Fruit fly (Drosophila melanogaster) whole organism, embryonic: ENCODE results near the gene CG5850.

Experiments
- BEAF-32 ChIP-seq: fragments of 200-800 bp; sonication (Bioruptor generic); optimal IDR thresholded peaks from 3 replicates; lab custom pipeline; 2017; ENCODE audit warnings: missing biosample characterization, missing genetic modification characterization, mild to moderate bottlenecking, moderate library complexity, missing genetic modification reagents
- C15 ChIP-seq: fragments of 200-800 bp; sonication (Bioruptor generic); IDR thresholded peaks from 3 replicates; pipeline ENCODE4 v1.3.6; 2022; ENCODE audit warnings: missing biosample characterization, missing genetic modification characterization
- CG10267 ChIP-seq: fragments of 200-800 bp; sonication (Bioruptor generic); optimal IDR thresholded peaks from 2 replicates; lab custom pipeline; 2018; ENCODE audit warnings: missing biosample characterization, mild to moderate bottlenecking, missing genetic modification characterization, moderate library complexity
- CG10321 ChIP-seq: fragments of 200-800 bp; sonication (Bioruptor generic); IDR thresholded peaks from 2 replicates; pipeline ENCODE4 v1.3.6; 2022; ENCODE audit warnings: missing biosample characterization, missing genetic modification characterization
- CG10462 ChIP-seq: fragments of 200-800 bp; sonication (Bioruptor generic); optimal IDR thresholded peaks from 2 replicates; lab custom pipeline; 2016; ENCODE audit warnings: missing biosample characterization, missing genetic modification characterization
- CG10543 ChIP-seq: fragments of 200-800 bp; sonication (Bioruptor generic); optimal IDR thresholded peaks from 3 replicates; lab custom pipeline; 2017; ENCODE audit warnings: missing biosample characterization, mild to moderate bottlenecking, missing genetic modification characterization, moderate library complexity
- CG10959 ChIP-seq: fragments of 200-800 bp; sonication (Bioruptor generic); IDR thresholded peaks from 2 replicates; pipeline ENCODE4 v1.3.6; 2022; ENCODE audit warnings: missing biosample characterization, missing genetic modification characterization
- CG11247 ChIP-seq: fragments of 200-800 bp; sonication (Bioruptor generic); IDR thresholded peaks from 2 replicates; pipeline ENCODE4 v1.3.6; 2022; ENCODE audit warnings: missing biosample characterization, missing genetic modification characterization
- CG14050 ChIP-seq: fragments of 200-800 bp; sonication (Bioruptor generic); IDR thresholded peaks from 3 replicates; pipeline ENCODE4 v1.3.6; 2022; ENCODE audit warnings: missing biosample characterization, missing genetic modification characterization
- CG16779 ChIP-seq: fragments of 200-800 bp; sonication (Bioruptor generic); IDR thresholded peaks from 2 replicates; pipeline ENCODE4 v1.3.6; 2022; ENCODE audit warnings: missing biosample characterization, missing genetic modification characterization
- CG18619 ChIP-seq: fragments of 200-800 bp; sonication (Bioruptor generic); optimal IDR thresholded peaks from 3 replicates; lab custom pipeline; 2017; ENCODE audit warnings: missing biosample characterization, mild to moderate bottlenecking, missing genetic modification characterization
- CG18764 ChIP-seq: fragments of 200-800 bp; sonication (Bioruptor generic); optimal IDR thresholded peaks from 3 replicates; lab custom pipeline; 2016; ENCODE audit warnings: missing biosample characterization, missing genetic modification characterization
- CG30403 ChIP-seq: fragments of 200-800 bp; sonication (Bioruptor generic); optimal IDR thresholded peaks from 3 replicates; lab custom pipeline; 2016; ENCODE audit warnings: missing biosample characterization, missing genetic modification characterization
- CG31224 ChIP-seq: fragments of 200-800 bp; sonication (Bioruptor generic); IDR thresholded peaks from 2 replicates; pipeline ENCODE4 v1.3.6; 2022; ENCODE audit warnings: missing biosample characterization, missing genetic modification characterization
- CG31365 ChIP-seq: fragments of 200-800 bp; sonication (Bioruptor generic); optimal IDR thresholded peaks from 2 replicates; lab custom pipeline; 2018; ENCODE audit warnings: missing biosample characterization, mild to moderate bottlenecking, missing genetic modification characterization
- CG32772 ChIP-seq: fragments of 200-800 bp; sonication (Bioruptor generic); IDR thresholded peaks from 2 replicates; pipeline ENCODE4 v1.3.6; 2022; ENCODE audit warnings: missing biosample characterization, missing genetic modification characterization
- CG43689 ChIP-seq: fragments of 200-800 bp; sonication (Bioruptor generic); IDR thresholded peaks from 2 replicates; pipeline ENCODE4 v1.3.6; 2022; ENCODE audit warnings: missing biosample characterization, missing genetic modification characterization
- CG7745 ChIP-seq: fragments of 200-800 bp; sonication (Bioruptor generic); optimal IDR thresholded peaks from 2 replicates; lab custom pipeline; 2018; ENCODE audit warnings: missing biosample characterization, mild to moderate bottlenecking, missing genetic modification characterization, moderate library complexity
- CG7839 ChIP-seq: fragments of 200-800 bp; sonication (Bioruptor generic); optimal IDR thresholded peaks from 3 replicates; lab custom pipeline; 2018; ENCODE audit warnings: missing biosample characterization, mild to moderate bottlenecking, missing genetic modification characterization, moderate library complexity
- CG8359 ChIP-seq: fragments of 200-800 bp; sonication (Bioruptor generic); optimal IDR thresholded peaks from 2 replicates; lab custom pipeline; 2017; ENCODE audit warnings: missing biosample characterization, mild to moderate bottlenecking, missing genetic modification characterization, borderline replicate concordance
- CG8924 ChIP-seq: fragments of 200-800 bp; optimal IDR thresholded peaks from 3 replicates; lab custom pipeline; 2019; ENCODE audit warnings: missing biosample characterization, mild to moderate bottlenecking, missing genetic modification characterization, moderate library complexity
- CrebB ChIP-seq: fragments of 200-800 bp; sonication (Bioruptor generic); optimal IDR thresholded peaks from 3 replicates; lab custom pipeline; 2018; ENCODE audit warnings: missing biosample characterization, mild to moderate bottlenecking, missing genetic modification characterization
- Dip3 ChIP-seq: fragments of 200-800 bp; sonication (Bioruptor generic); optimal IDR thresholded peaks from 3 replicates; lab custom pipeline; 2016; ENCODE audit warnings: missing biosample characterization, missing genetic modification characterization
- Doc2 ChIP-seq: fragments of 200-800 bp; sonication (Bioruptor generic); IDR thresholded peaks from 2 replicates; pipeline ENCODE4 v1.3.6; 2022; ENCODE audit warnings: missing biosample characterization, missing genetic modification characterization
- Dref ChIP-seq: fragments of 200-800 bp; sonication (Bioruptor generic); IDR thresholded peaks from 2 replicates; pipeline ENCODE4 v1.3.6; 2022; ENCODE audit warnings: missing biosample characterization, missing genetic modification characterization
- Hr78 ChIP-seq, 2 experiments: fragments of 200-800 bp in 1 of 2; fragments of >200 bp in 1 of 2; sonication (Bioruptor generic) in 1 of 2; optimal IDR thresholded peaks; 2 replicates each; lab custom pipeline; 2017 to 2019; ENCODE audit warnings: missing biosample characterization in 2 of 2, missing genetic modification characterization in 2 of 2, mild to moderate bottlenecking in 1 of 2, moderate library complexity in 1 of 2
- Mrtf ChIP-seq: fragments of 200-800 bp; sonication (Bioruptor generic); IDR thresholded peaks from 3 replicates; pipeline ENCODE4 v1.3.6; 2022; ENCODE audit warnings: missing biosample characterization, missing genetic modification characterization
- NFAT ChIP-seq: fragments of 200-800 bp; sonication (Bioruptor generic); IDR thresholded peaks from 2 replicates; pipeline ENCODE4 v1.3.6; 2022; ENCODE audit warnings: missing biosample characterization, missing genetic modification characterization
- Opbp ChIP-seq: fragments of 200-800 bp; sonication (Bioruptor generic); IDR thresholded peaks from 3 replicates; pipeline ENCODE4 v1.3.6; 2022; ENCODE audit warnings: missing biosample characterization, missing genetic modification characterization; ENCODE audit not compliant: partially characterized antibody
- Optix ChIP-seq: fragments of 200-800 bp; sonication (Bioruptor generic); IDR thresholded peaks from 3 replicates; pipeline ENCODE4 v1.3.6; 2022; ENCODE audit warnings: missing biosample characterization, missing genetic modification characterization
- Ssrp ChIP-seq: fragments of 200-800 bp; sonication (Bioruptor generic); optimal IDR thresholded peaks from 2 replicates; lab custom pipeline; 2018; ENCODE audit warnings: missing biosample characterization, mild to moderate bottlenecking, missing genetic modification characterization, moderate library complexity
- TFAM ChIP-seq: fragments of 200-800 bp; sonication (Bioruptor generic); optimal IDR thresholded peaks from 2 replicates; lab custom pipeline; 2017; ENCODE audit warnings: missing biosample characterization, missing genetic modification characterization, inconsistent platforms
- amos ChIP-seq: fragments of 200-800 bp; sonication (Bioruptor generic); IDR thresholded peaks from 2 replicates; pipeline ENCODE4 v1.3.6; 2022; ENCODE audit warnings: missing biosample characterization, missing genetic modification characterization; ENCODE audit not compliant: partially characterized antibody
- aop ChIP-seq: fragments of 200-800 bp; sonication (Bioruptor generic); IDR thresholded peaks from 2 replicates; pipeline ENCODE4 v1.3.6; 2022; ENCODE audit warnings: missing biosample characterization, missing genetic modification characterization
- ara ChIP-seq: fragments of 200-800 bp; sonication (Bioruptor generic); IDR thresholded peaks from 2 replicates; pipeline ENCODE4 v1.3.6; 2022; ENCODE audit warnings: missing biosample characterization, missing genetic modification characterization
- br ChIP-seq: fragments of >200 bp; optimal IDR thresholded peaks from 2 replicates; lab custom pipeline; 2017
- crol ChIP-seq: fragments of 200-800 bp; sonication (Bioruptor generic); IDR thresholded peaks from 2 replicates; pipeline ENCODE4 v1.3.6; 2022; ENCODE audit warnings: missing biosample characterization, missing genetic modification characterization
- fru ChIP-seq: fragments of >200 bp; optimal IDR thresholded peaks from 2 replicates; lab custom pipeline; 2017
- gsb-n ChIP-seq: fragments of 200-800 bp; sonication (Bioruptor generic); optimal IDR thresholded peaks from 3 replicates; lab custom pipeline; 2018; ENCODE audit warnings: missing biosample characterization, mild to moderate bottlenecking, missing genetic modification characterization
- hbn ChIP-seq: fragments of 200-800 bp; sonication (Bioruptor generic); IDR thresholded peaks from 2 replicates; pipeline ENCODE4 v1.3.6; 2022; ENCODE audit warnings: missing biosample characterization, missing genetic modification characterization; ENCODE audit not compliant: partially characterized antibody
- ind ChIP-seq: fragments of 200-800 bp; sonication (Bioruptor generic); optimal IDR thresholded peaks from 3 replicates; lab custom pipeline; 2016; ENCODE audit warnings: missing biosample characterization, missing genetic modification characterization
- mld ChIP-seq: fragments of 200-800 bp; sonication (Bioruptor generic); IDR thresholded peaks from 3 replicates; pipeline ENCODE4 v1.3.6; 2022; ENCODE audit warnings: missing biosample characterization, missing genetic modification characterization; ENCODE audit not compliant: partially characterized antibody
- pita ChIP-seq: fragments of 200-800 bp; sonication (Bioruptor generic); optimal IDR thresholded peaks from 2 replicates; lab custom pipeline; 2017; ENCODE audit warnings: missing biosample characterization, mild to moderate bottlenecking, missing genetic modification characterization
- sens-2 ChIP-seq: fragments of 200-800 bp; sonication (Bioruptor generic); IDR thresholded peaks from 2 replicates; pipeline ENCODE4 v1.3.6; 2022; ENCODE audit warnings: missing biosample characterization, missing genetic modification characterization
- seq ChIP-seq: fragments of 200-800 bp; sonication (Bioruptor generic); IDR thresholded peaks from 2 replicates; pipeline ENCODE4 v1.3.6; 2022; ENCODE audit warnings: missing biosample characterization, missing genetic modification characterization
- sim ChIP-seq: fragments of 200-800 bp; sonication (Bioruptor generic); IDR thresholded peaks from 2 replicates; pipeline ENCODE4 v1.3.6; 2022; ENCODE audit warnings: missing biosample characterization, missing genetic modification characterization
- tin ChIP-seq: fragments of 200-800 bp; sonication (Bioruptor generic); optimal IDR thresholded peaks from 3 replicates; lab custom pipeline; 2016; ENCODE audit warnings: missing biosample characterization, missing genetic modification characterization
- vnd ChIP-seq: fragments of 200-800 bp; sonication (Bioruptor generic); IDR thresholded peaks from 3 replicates; pipeline ENCODE4 v1.3.6; 2022; ENCODE audit warnings: missing biosample characterization, missing genetic modification characterization; ENCODE audit not compliant: partially characterized antibody
- zfh2 ChIP-seq: fragments of 200-800 bp; sonication (Bioruptor generic); optimal IDR thresholded peaks from 2 replicates; lab custom pipeline; 2016; ENCODE audit warnings: missing biosample characterization, missing genetic modification characterization

Gene CG5850

DNA sequence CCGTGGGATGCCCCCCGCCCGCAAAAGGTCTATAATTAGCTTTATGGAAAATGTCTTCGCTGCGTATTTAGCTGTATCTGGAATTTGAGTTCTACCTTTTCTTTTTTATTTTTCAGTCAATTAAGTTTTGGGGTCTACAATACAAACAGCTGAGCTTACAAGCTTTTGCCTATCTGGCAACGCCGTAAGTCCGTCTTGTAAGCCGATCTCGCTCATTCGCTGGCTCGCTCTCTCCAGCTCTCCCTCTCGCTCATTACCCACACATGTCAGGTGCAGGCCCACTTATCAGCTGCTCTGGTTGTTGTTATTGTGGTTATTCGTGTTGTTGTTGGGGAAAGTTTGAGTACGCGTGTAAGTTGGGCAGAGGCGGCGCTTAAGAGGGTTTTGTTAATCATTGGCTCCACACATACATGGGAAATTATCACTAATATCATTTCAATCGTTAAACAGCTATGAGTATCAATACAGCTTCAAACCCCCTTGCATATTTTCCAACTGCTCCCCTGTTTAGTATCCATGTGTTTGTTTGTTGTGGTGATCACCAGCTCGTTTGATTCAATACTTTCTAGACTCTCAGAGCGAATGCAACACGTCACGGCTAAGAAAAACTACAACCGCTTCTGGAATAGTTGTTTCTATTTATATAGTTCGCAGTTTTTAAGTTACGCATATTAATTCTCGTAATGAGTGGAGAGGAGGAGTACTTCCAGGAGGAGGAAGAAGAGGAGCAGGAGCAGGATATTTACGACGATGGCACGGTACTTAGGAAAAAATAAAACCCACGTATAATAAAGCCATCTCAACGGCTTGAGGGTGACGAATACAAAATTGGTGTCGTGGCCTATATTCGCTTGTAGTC, 46.3 kb upstream of the CG5850 start (continued):
- TF ChIP-seq CG10267 (tag; lab: Kevin White, UChicago) (peak; percentile 88), mld (no peak), tin (GFP tag; lab: Kevin White, UChicago) (peak; percentile 97), CG10462 (peak; percentile 95), C15 (GFP tag; lab: Robert Waterston, UW) (peak; percentile 96), sim (GFP tag; lab: Robert Waterston, UW) (peak; percentile 90), amos (0 out of 2 replicates have a peak, but pooled peaks have one; percentile 17), CG31365 (tag; lab: Kevin White, UChicago) (peak; percentile 90), CG43689 (GFP tag; lab: Robert Waterston, UW) (peak; percentile 93), hbn (GFP tag; lab: Robert Waterston, UW) (no peak; the same call in 1 of the 2 replicates), sens-2 (peak; percentile 96), TFAM (GFP tag; lab: Kevin White, UChicago) (peak; percentile 74), Doc2 (GFP tag; lab: Robert Waterston, UW) (peak; percentile 94), BEAF-32 (GFP tag; lab: Kevin White, UChicago) (no peak), CG18764 (GFP tag; lab: Kevin White, UChicago) (peak; percentile 95), ind (GFP tag; lab: Kevin White, UChicago) (peak; percentile 98), CG11247 (GFP tag; lab: Robert Waterston, UW) (peak; percentile 96), NFAT (GFP tag; lab: Robert Waterston, UW) (peak; percentile 98), Hr78 (GFP tag; optimal IDR thresholded peaks at IDR 0.05; lab: Kevin White, UChicago) (no peak), CG10959 (GFP tag; lab: Robert Waterston, UW) (peak; percentile 93), CG8359 (GFP tag; lab: Kevin White, UChicago) (peak; percentile 78), br (no peak), CrebB (tag; lab: Kevin White, UChicago) (peak; percentile 97), CG10543 (GFP tag; lab: Kevin White, UChicago) (peak; percentile 92), Opbp (GFP tag; lab: Robert Waterston, UW) (no peak), CG16779 (peak; percentile 95), pita (no peak), Mrtf (peak; percentile 98), ara (GFP tag; lab: Robert Waterston, UW) (peak; percentile 96), zfh2 (GFP tag; lab: Kevin White, UChicago) (peak; percentile 99), CG32772 (peak; percentile 97), Optix (GFP tag; lab: Robert Waterston, UW) (peak; percentile 97), fru (lab: Kevin White, UChicago) (no peak), Dip3 (GFP tag; lab: Kevin White, UChicago) (peak; percentile 98), CG7839 (tag; lab: Kevin White, UChicago) (peak; percentile 97), Ssrp (tag; lab: Kevin White, UChicago) (peak; percentile 91), CG31224 (GFP tag; lab: Robert Waterston, UW) (peak; percentile 93), CG30403 (GFP tag; lab: Kevin White, UChicago) (peak; percentile 98), seq (GFP tag; lab: Robert Waterston, UW) (peak; percentile 94), gsb-n (peak; percentile 95), CG18619 (peak; percentile 96), vnd (GFP tag; lab: Robert Waterston, UW) (no peak), CG8924 (tag; lab: Kevin White, UChicago) (peak; percentile 96), CG14050 (GFP tag; lab: Robert Waterston, UW) (peak; percentile 94), Dref (GFP tag; lab: Robert Waterston, UW) (peak; percentile 48), crol (GFP tag; lab: Robert Waterston, UW) (no peak; the same call in none of the 2 replicates), aop (GFP tag; lab: Robert Waterston, UW) (peak; percentile 94), CG7745 (tag; lab: Kevin White, UChicago) (peak; percentile 64), CG10321 (GFP tag; lab: Robert Waterston, UW) (peak; percentile 79)
